Worm (Caenorhabditis elegans) whole organism, early embryonic: ENCODE data around the gene ref-2.

Source experiments
- F13C5.2 ChIP-seq: sonication (generic microtip); optimal IDR thresholded peaks from 2 replicates; lab custom pipeline; 2017; ENCODE audit warnings: mild to moderate bottlenecking, missing genetic modification characterization, inconsistent platforms, missing compliant biosample characterization
- ama-1 ChIP-seq: fragments of 150-350 bp; optimal IDR thresholded peaks from 2 replicates; lab custom pipeline; 2014
- ceh-13 ChIP-seq: fragments of 200-800 bp; sonication (Bioruptor generic); optimal IDR thresholded peaks from 2 replicates; lab custom pipeline; 2018; ENCODE audit warnings: mild to moderate bottlenecking, missing genetic modification characterization, missing compliant biosample characterization
- ceh-36 ChIP-seq: sonication (generic microtip); optimal IDR thresholded peaks from 2 replicates; lab custom pipeline; 2016; ENCODE audit warnings: missing genetic modification characterization, inconsistent platforms, missing compliant biosample characterization
- ets-7 ChIP-seq: sonication (generic microtip); optimal IDR thresholded peaks from 2 replicates; lab custom pipeline; 2016; ENCODE audit warnings: missing genotype, missing genetic modification characterization, missing compliant biosample characterization
- flt-1 ChIP-seq: fragments of 200-800 bp; sonication (Bioruptor generic); IDR thresholded peaks from 2 replicates; pipeline ENCODE4 v1.3.6; 2022; ENCODE audit warnings: missing genetic modification characterization, missing compliant biosample characterization
- hmg-4 ChIP-seq: fragments of 200-800 bp; sonication (Bioruptor generic); optimal IDR thresholded peaks from 2 replicates; lab custom pipeline; 2018; ENCODE audit warnings: mild to moderate bottlenecking, missing genetic modification characterization, missing compliant biosample characterization
- hnd-1 ChIP-seq: sonication (generic microtip); optimal IDR thresholded peaks from 2 replicates; lab custom pipeline; 2016; ENCODE audit warnings: missing genetic modification characterization, missing compliant biosample characterization
- scrt-1 ChIP-seq: fragments of 200-800 bp; sonication (Bioruptor generic); IDR thresholded peaks from 2 replicates; pipeline ENCODE4 v1.3.6; 2022; ENCODE audit warnings: missing genetic modification characterization, missing compliant biosample characterization
- tbx-11 ChIP-seq: fragments of 200-800 bp; sonication (Bioruptor generic); IDR thresholded peaks from 2 replicates; pipeline ENCODE4 v1.3.6; 2022; ENCODE audit warnings: missing genetic modification characterization, missing compliant biosample characterization
- tra-4 ChIP-seq: sonication (generic microtip); optimal IDR thresholded peaks from 2 replicates; lab custom pipeline; 2017; ENCODE audit warnings: missing genetic modification characterization, missing compliant biosample characterization

ce11 chrX:7707031-7707430 is 37.0 kb upstream of the ref-2 start, which contains the start of gene kvs-1:
- no peak for TF ChIP-seq ama-1 (lab: Kevin White, UChicago)
- no peak for TF ChIP-seq flt-1
- no peak for TF ChIP-seq hmg-4 (GFP tag; lab: Kevin White, UChicago)
- no peak for TF ChIP-seq scrt-1 (GFP tag; lab: Robert Waterston, UW)
- TF ChIP-seq ceh-13 (GFP tag; lab: Kevin White, UChicago) = no peak
- no peak for TF ChIP-seq tra-4 (tag; lab: Kevin White, UChicago)
- no peak for TF ChIP-seq hnd-1 (tag; lab: Kevin White, UChicago)
- no peak for TF ChIP-seq F13C5.2
- no peak for TF ChIP-seq ets-7 (tag; lab: Kevin White, UChicago)
- no peak for TF ChIP-seq tbx-11 (GFP tag; lab: Robert Waterston, UW)
- TF ChIP-seq ceh-36 (tag; lab: Kevin White, UChicago) = no peak
